Fruit fly (Drosophila melanogaster) whole organism, prepupa: ENCODE measurements around the gene sol.

Source experiments
- Blimp-1 ChIP-seq: fragments of 200-800 bp; sonication (Bioruptor generic); optimal IDR thresholded peaks from 3 replicates; lab custom pipeline; 2017; ENCODE audit warnings: missing biosample characterization, missing genetic modification characterization, mild to moderate bottlenecking, moderate library complexity, missing genetic modification reagents
- CG32006 ChIP-seq: fragments of 200-800 bp; sonication (Bioruptor generic); optimal IDR thresholded peaks from 3 replicates; lab custom pipeline; 2017; ENCODE audit warnings: missing biosample characterization, mild to moderate bottlenecking, missing genetic modification characterization
- CG34406 ChIP-seq: fragments of 200-800 bp; sonication (Bioruptor generic); optimal IDR thresholded peaks from 3 replicates; lab custom pipeline; 2016; ENCODE audit warnings: missing biosample characterization, missing genetic modification characterization
- CG4318 ChIP-seq: fragments of 200-800 bp; sonication (Bioruptor generic); optimal IDR thresholded peaks from 3 replicates; lab custom pipeline; 2017; ENCODE audit warnings: missing biosample characterization, mild to moderate bottlenecking, missing genetic modification characterization
- Gug ChIP-seq: fragments of 200-800 bp; sonication (Bioruptor generic); IDR thresholded peaks from 2 replicates; pipeline ENCODE4 v1.3.6; 2022; ENCODE audit warnings: missing biosample characterization, missing genetic modification characterization
- acj6 ChIP-seq: fragments of 200-800 bp; sonication (Bioruptor generic); optimal IDR thresholded peaks from 3 replicates; lab custom pipeline; 2016; ENCODE audit warnings: missing biosample characterization, missing genetic modification characterization
- dsx ChIP-seq: fragments of 200-800 bp; optimal IDR thresholded peaks from 3 replicates; lab custom pipeline; 2019; ENCODE audit warnings: missing biosample characterization, mild to moderate bottlenecking, missing genetic modification characterization, moderate library complexity; ENCODE audit not compliant: poor library complexity, severe bottlenecking
- svp ChIP-seq: fragments of 200-800 bp; sonication (Bioruptor generic); peaks from one replicate; lab custom pipeline; 2016; ENCODE audit warnings: missing biosample characterization, missing genetic modification characterization

- TF ChIP-seq svp (GFP tag; lab: Kevin White, UChicago) (no peak), dsx (GFP tag; lab: Kevin White, UChicago) (no peak), CG4318 (GFP tag; lab: Kevin White, UChicago) (no peak), acj6 (GFP tag; lab: Kevin White, UChicago) (no peak), Blimp-1 (GFP tag; lab: Kevin White, UChicago) (no peak), CG32006 (GFP tag; lab: Kevin White, UChicago) (no peak), Gug (GFP tag; lab: Robert Waterston, UW) (no peak), CG34406 (GFP tag; lab: Kevin White, UChicago) (no peak)
These were observed 15.5 kb upstream of the sol start for dm6 chrX:21334522-21335104.
